Fruit fly (Drosophila melanogaster) whole organism, embryonic: Measurements from ENCODE around the gene CG14036.

Experiments
- Asciz ChIP-seq: fragments of 200-800 bp; sonication (Bioruptor generic); optimal IDR thresholded peaks from 2 replicates; lab custom pipeline; 2017; ENCODE audit warnings: missing biosample characterization, mild to moderate bottlenecking, missing genetic modification characterization, missing genetic modification reagents
- CG10209 ChIP-seq: fragments of 200-800 bp; sonication (Bioruptor generic); optimal IDR thresholded peaks from 3 replicates; lab custom pipeline; 2017; ENCODE audit warnings: missing biosample characterization, mild to moderate bottlenecking, missing genetic modification characterization, missing genetic modification reagents
- CG11085 ChIP-seq: fragments of 200-800 bp; sonication (Bioruptor generic); IDR thresholded peaks from 2 replicates; pipeline ENCODE4 v1.3.6; 2022; ENCODE audit warnings: missing biosample characterization, missing genetic modification characterization
- CG11504 ChIP-seq: fragments of 200-800 bp; sonication (Bioruptor generic); optimal IDR thresholded peaks from 3 replicates; lab custom pipeline; 2019; ENCODE audit warnings: missing biosample characterization, mild to moderate bottlenecking, missing genetic modification characterization, moderate library complexity
- CG12769 ChIP-seq: fragments of 200-800 bp; sonication (Bioruptor generic); optimal IDR thresholded peaks from 2 replicates; lab custom pipeline; 2019; ENCODE audit warnings: missing biosample characterization, mild to moderate bottlenecking, missing genetic modification characterization, moderate library complexity
- CG13775 ChIP-seq: fragments of 200-800 bp; sonication (Bioruptor generic); optimal IDR thresholded peaks from 3 replicates; lab custom pipeline; 2017; ENCODE audit warnings: missing biosample characterization, mild to moderate bottlenecking, missing genetic modification characterization
- CG15011 ChIP-seq: fragments of 200-800 bp; sonication (Bioruptor generic); optimal IDR thresholded peaks from 3 replicates; lab custom pipeline; 2018; ENCODE audit warnings: missing biosample characterization, mild to moderate bottlenecking, missing genetic modification characterization
- CG15601 ChIP-seq: fragments of 200-800 bp; sonication (Bioruptor generic); optimal IDR thresholded peaks from 3 replicates; lab custom pipeline; 2019; ENCODE audit warnings: missing biosample characterization, mild to moderate bottlenecking, missing genetic modification characterization, moderate library complexity
- CG31441 ChIP-seq: fragments of 200-800 bp; sonication (Bioruptor generic); IDR thresholded peaks from 2 replicates; pipeline ENCODE4 v1.3.6; 2022; ENCODE audit warnings: missing biosample characterization, missing genetic modification characterization
- CG32767 ChIP-seq: fragments of 200-800 bp; sonication (Bioruptor generic); IDR thresholded peaks from 2 replicates; pipeline ENCODE4 v1.3.6; 2022; ENCODE audit warnings: missing biosample characterization, missing genetic modification characterization
- CG32772 ChIP-seq: fragments of 200-800 bp; sonication (Bioruptor generic); IDR thresholded peaks from 2 replicates; pipeline ENCODE4 v1.3.6; 2022; ENCODE audit warnings: missing biosample characterization, missing genetic modification characterization
- CG6175 ChIP-seq: fragments of 200-800 bp; sonication (Bioruptor generic); IDR thresholded peaks from 3 replicates; pipeline ENCODE4 v1.3.6; 2022; ENCODE audit warnings: missing biosample characterization, missing genetic modification characterization
- CG7745 ChIP-seq: fragments of 200-800 bp; sonication (Bioruptor generic); optimal IDR thresholded peaks from 2 replicates; lab custom pipeline; 2018; ENCODE audit warnings: missing biosample characterization, mild to moderate bottlenecking, missing genetic modification characterization, moderate library complexity
- CG8388 ChIP-seq: fragments of 200-800 bp; sonication (Bioruptor generic); optimal IDR thresholded peaks from 2 replicates; lab custom pipeline; 2019; ENCODE audit warnings: missing biosample characterization, mild to moderate bottlenecking, missing genetic modification characterization, moderate library complexity
- CG9437 ChIP-seq: fragments of 200-800 bp; sonication (Bioruptor generic); optimal IDR thresholded peaks from 2 replicates; lab custom pipeline; 2018; ENCODE audit warnings: missing biosample characterization, mild to moderate bottlenecking, missing genetic modification characterization
- CTCF ChIP-seq: fragments of 200-800 bp; sonication (Bioruptor generic); optimal IDR thresholded peaks from 2 replicates; lab custom pipeline; 2017; ENCODE audit warnings: missing biosample characterization, mild to moderate bottlenecking, missing genetic modification characterization, moderate library complexity
- D19A ChIP-seq: fragments of 200-800 bp; optimal IDR thresholded peaks from 3 replicates; lab custom pipeline; 2019; ENCODE audit warnings: missing biosample characterization, mild to moderate bottlenecking, missing genetic modification characterization, moderate library complexity
- Drgx ChIP-seq: fragments of 200-800 bp; sonication (Bioruptor generic); IDR thresholded peaks from 2 replicates; pipeline ENCODE4 v1.3.6; 2022; ENCODE audit warnings: missing biosample characterization, missing genetic modification characterization
- Elba2 ChIP-seq: fragments of 200-800 bp; sonication (Bioruptor generic); optimal IDR thresholded peaks from 3 replicates; lab custom pipeline; 2016; ENCODE audit warnings: missing biosample characterization, missing genetic modification characterization
- HmgD ChIP-seq: fragments of 200-800 bp; sonication (Bioruptor generic); optimal IDR thresholded peaks from 3 replicates; lab custom pipeline; 2016; ENCODE audit warnings: missing biosample characterization, missing genetic modification characterization
- Pdp1 ChIP-seq, 2 experiments: fragments of 200-800 bp; sonication (Bioruptor generic); optimal IDR thresholded peaks; 3 replicates each; lab custom pipeline; 2016; ENCODE audit warnings: missing biosample characterization in 2 of 2, missing genetic modification characterization in 2 of 2, mild to moderate bottlenecking in 1 of 2, moderate library complexity in 1 of 2
- Ptx1 ChIP-seq: fragments of 200-800 bp; sonication (Bioruptor generic); IDR thresholded peaks from 2 replicates; pipeline ENCODE4 v1.3.6; 2022; ENCODE audit warnings: missing biosample characterization, missing genetic modification characterization
- Taf1 ChIP-seq: fragments of 200-800 bp; sonication (Bioruptor generic); IDR thresholded peaks from 2 replicates; pipeline ENCODE4 v1.3.6; 2022; ENCODE audit warnings: missing biosample characterization, missing genetic modification characterization
- abd-A ChIP-seq: fragments of 200-800 bp; sonication (Bioruptor generic); optimal IDR thresholded peaks from 3 replicates; lab custom pipeline; 2019; ENCODE audit warnings: missing biosample characterization, mild to moderate bottlenecking, missing genetic modification characterization, moderate library complexity
- ac ChIP-seq: fragments of 200-800 bp; sonication (Bioruptor generic); optimal IDR thresholded peaks from 3 replicates; lab custom pipeline; 2017; ENCODE audit warnings: missing biosample characterization, mild to moderate bottlenecking, missing genetic modification characterization
- ash1 ChIP-seq: fragments of 200-800 bp; sonication (Bioruptor generic); optimal IDR thresholded peaks from 2 replicates; lab custom pipeline; 2018; ENCODE audit warnings: missing biosample characterization, mild to moderate bottlenecking, missing genetic modification characterization
- br ChIP-seq: fragments of >200 bp; optimal IDR thresholded peaks from 2 replicates; lab custom pipeline; 2017
- bsh ChIP-seq, 2 experiments: fragments of 200-800 bp; sonication (Bioruptor generic); optimal IDR thresholded peaks; 2 replicates each; lab custom pipeline; 2017 to 2018; ENCODE audit warnings: mild to moderate bottlenecking in 2 of 2, missing biosample characterization in 2 of 2, missing genetic modification characterization in 2 of 2, moderate library complexity in 1 of 2
- cad ChIP-seq: fragments of >200 bp; optimal IDR thresholded peaks from 2 replicates; lab custom pipeline; 2017; ENCODE audit warnings: missing biosample characterization, missing genetic modification characterization
- chinmo ChIP-seq: fragments of 200-800 bp; sonication (Bioruptor generic); IDR thresholded peaks from 4 replicates; pipeline ENCODE4 v1.3.6; 2022; ENCODE audit warnings: missing biosample characterization, missing genetic modification characterization; ENCODE audit not compliant: partially characterized antibody
- corto ChIP-seq: fragments of 200-800 bp; sonication (Bioruptor generic); optimal IDR thresholded peaks from 2 replicates; lab custom pipeline; 2016; ENCODE audit warnings: missing biosample characterization, mild to moderate bottlenecking, missing genetic modification characterization, moderate library complexity
- croc ChIP-seq: fragments of 200-800 bp; sonication (Bioruptor generic); conservative IDR thresholded peaks from 3 replicates; pipeline ENCODE4 v1.3.6; 2022; ENCODE audit warnings: missing biosample characterization, missing genetic modification characterization
- crol ChIP-seq: fragments of 200-800 bp; sonication (Bioruptor generic); IDR thresholded peaks from 2 replicates; pipeline ENCODE4 v1.3.6; 2022; ENCODE audit warnings: missing biosample characterization, missing genetic modification characterization
- dati ChIP-seq: fragments of 200-800 bp; sonication (Bioruptor generic); IDR thresholded peaks from 2 replicates; pipeline ENCODE4 v1.3.6; 2022; ENCODE audit warnings: missing biosample characterization, missing genetic modification characterization
- dmrt99B ChIP-seq: fragments of 200-800 bp; sonication (Bioruptor generic); optimal IDR thresholded peaks from 2 replicates; lab custom pipeline; 2018; ENCODE audit warnings: missing biosample characterization, mild to moderate bottlenecking, missing genetic modification characterization, moderate library complexity
- eyg ChIP-seq: fragments of 200-800 bp; sonication (Bioruptor generic); optimal IDR thresholded peaks from 3 replicates; lab custom pipeline; 2016; ENCODE audit warnings: missing biosample characterization, missing genetic modification characterization
- ftz-f1 ChIP-seq: fragments of 200-800 bp; sonication (Bioruptor generic); optimal IDR thresholded peaks from 2 replicates; lab custom pipeline; 2016; ENCODE audit warnings: missing biosample characterization, missing genetic modification characterization
- gce ChIP-seq: fragments of 200-800 bp; sonication (Bioruptor generic); IDR thresholded peaks from 3 replicates; pipeline ENCODE4 v1.3.6; 2022; ENCODE audit warnings: missing biosample characterization, missing genetic modification characterization
- hb ChIP-seq: fragments of 200-800 bp; sonication (Bioruptor generic); IDR thresholded peaks from 3 replicates; pipeline ENCODE4 v1.3.6; 2022; ENCODE audit warnings: missing biosample characterization, missing genetic modification characterization; ENCODE audit not compliant: partially characterized antibody
- hth ChIP-seq: fragments of >200 bp; optimal IDR thresholded peaks from 2 replicates; lab custom pipeline; 2017; ENCODE audit warnings: inconsistent platforms
- nerfin-2 ChIP-seq: fragments of 200-800 bp; sonication (Bioruptor generic); IDR thresholded peaks from 2 replicates; pipeline ENCODE4 v1.3.6; 2022; ENCODE audit warnings: missing biosample characterization, missing genetic modification characterization; ENCODE audit not compliant: partially characterized antibody
- onecut ChIP-seq: fragments of 200-800 bp; sonication (Bioruptor generic); IDR thresholded peaks from 2 replicates; pipeline ENCODE4 v1.3.6; 2022; ENCODE audit warnings: missing biosample characterization, missing genetic modification characterization
- ranshi ChIP-seq: fragments of 200-800 bp; sonication (Bioruptor generic); IDR thresholded peaks from 2 replicates; pipeline ENCODE4 v1.3.6; 2022; ENCODE audit warnings: missing biosample characterization, missing genetic modification characterization
- sd ChIP-seq: fragments of 200-800 bp; sonication (Bioruptor generic); optimal IDR thresholded peaks from 3 replicates; lab custom pipeline; 2018; ENCODE audit warnings: missing biosample characterization, mild to moderate bottlenecking, missing genetic modification characterization, moderate library complexity
- seq ChIP-seq: fragments of 200-800 bp; sonication (Bioruptor generic); IDR thresholded peaks from 2 replicates; pipeline ENCODE4 v1.3.6; 2022; ENCODE audit warnings: missing biosample characterization, missing genetic modification characterization
- sob ChIP-seq: fragments of 200-800 bp; sonication (Bioruptor generic); IDR thresholded peaks from 2 replicates; pipeline ENCODE4 v1.3.6; 2022; ENCODE audit warnings: missing biosample characterization, missing genetic modification characterization
- ssp ChIP-seq: fragments of 200-800 bp; sonication (Bioruptor generic); IDR thresholded peaks from 2 replicates; pipeline ENCODE4 v1.3.6; 2022; ENCODE audit warnings: missing biosample characterization, missing genetic modification characterization
- tna ChIP-seq: fragments of 200-800 bp; sonication (Bioruptor generic); IDR thresholded peaks from 2 replicates; pipeline ENCODE4 v1.3.6; 2022; ENCODE audit warnings: missing biosample characterization, missing genetic modification characterization; ENCODE audit not compliant: partially characterized antibody
- unc-4 ChIP-seq: fragments of 200-800 bp; sonication (Bioruptor generic); IDR thresholded peaks from 2 replicates; pipeline ENCODE4 v1.3.6; 2022; ENCODE audit warnings: missing biosample characterization, missing genetic modification characterization; ENCODE audit not compliant: partially characterized antibody
- zen2 ChIP-seq: fragments of 200-800 bp; sonication (Bioruptor generic); IDR thresholded peaks from 3 replicates; pipeline ENCODE4 v1.3.6; 2022; ENCODE audit warnings: missing biosample characterization, missing genetic modification characterization; ENCODE audit not compliant: partially characterized antibody

The CG14036 gene

dm6 chr2L:5044892-5045619 is 9.8 kb downstream of the CG14036 start (continued):
- TF ChIP-seq corto (GFP tag; lab: Kevin White, UChicago) (no peak), Taf1 (GFP tag; lab: Robert Waterston, UW) (no peak), ac (GFP tag; lab: Kevin White, UChicago) (no peak), hb (GFP tag; lab: Robert Waterston, UW) (no peak), Elba2 (GFP tag; lab: Kevin White, UChicago) (no peak), seq (peak; percentile 73), dmrt99B (tag; lab: Kevin White, UChicago) (peak; percentile 77), CG31441 (GFP tag; lab: Robert Waterston, UW) (peak; percentile 83), abd-A (tag; lab: Kevin White, UChicago) (no peak), crol (GFP tag; lab: Robert Waterston, UW) (no peak), ash1 (no peak), sob (no peak), D19A (peak; percentile 75), nerfin-2 (GFP tag; lab: Robert Waterston, UW) (no peak), CG15011 (GFP tag; lab: Kevin White, UChicago) (peak; percentile 21), CG13775 (GFP tag; lab: Kevin White, UChicago) (peak; percentile 67), CG15601 (peak; percentile 18), gce (GFP tag; lab: Robert Waterston, UW) (peak; percentile 77; the same call in 2 of the 3 replicates), hth (no peak), croc (GFP tag; lab: Robert Waterston, UW) (peak; percentile 35; the same call in 1 of the 3 replicates), CG32772 (GFP tag; lab: Robert Waterston, UW) (peak; percentile 34; the same call in 1 of the 2 replicates), tna (no peak), ssp (no peak)
- TF ChIP-seq, all 482 proteins: peak for 247

- TF ChIP-seq CG10209 (no peak), cad (GFP tag; lab: Kevin White, UChicago) (no peak), zen2 (no peak), CTCF (GFP tag; lab: Kevin White, UChicago) (no peak), Drgx (GFP tag; lab: Robert Waterston, UW) (peak; percentile 17; the same call in 1 of the 2 replicates), eyg (GFP tag; lab: Kevin White, UChicago) (no peak), Ptx1 (GFP tag; lab: Robert Waterston, UW) (0 out of 2 replicates have a peak, but pooled peaks have one; percentile 7), CG11504 (tag; lab: Kevin White, UChicago) (no peak), Pdp1 (GFP tag; optimal IDR thresholded peaks at IDR 0.05; lab: Kevin White, UChicago) (no peak), onecut (GFP tag; lab: Robert Waterston, UW) (no peak), dati (no peak), CG32767 (GFP tag; lab: Robert Waterston, UW) (no peak), unc-4 (0 out of 2 replicates have a peak, but pooled peaks have one; percentile 37), CG7745 (tag; lab: Kevin White, UChicago) (no peak), CG12769 (tag; lab: Kevin White, UChicago) (peak; percentile 24), CG11085 (GFP tag; lab: Robert Waterston, UW) (no peak), HmgD (no peak), br (lab: Kevin White, UChicago) (no peak), CG8388 (GFP tag; lab: Kevin White, UChicago) (no peak), bsh (GFP tag; optimal IDR thresholded peaks at IDR 0.05; lab: Kevin White, UChicago) (no peak), Asciz (GFP tag; lab: Kevin White, UChicago) (no peak), sd (tag; lab: Kevin White, UChicago) (peak; percentile 30), croc (GFP tag; lab: Robert Waterston, UW) (no peak), CG6175 (GFP tag; lab: Robert Waterston, UW) (peak; percentile 42; the same call in 2 of the 3 replicates), chinmo (GFP tag; lab: Robert Waterston, UW) (peak; percentile 76; the same call in 1 of the 4 replicates), CG9437 (GFP tag; lab: Kevin White, UChicago) (no peak), ranshi (GFP tag; lab: Robert Waterston, UW) (no peak), ftz-f1 (GFP tag; lab: Kevin White, UChicago) (peak; percentile 11)
Observed at dm6 chr2L:5044361-5044891, 10.4 kb downstream of the CG14036 start, which contains the start of gene CG31650. Gene CG31650, minus strand, starts transcription at chr2L:5044712.
